Fruit fly (Drosophila melanogaster) whole organism, embryonic: ENCODE data around the gene CG12010.
A peak's percentile ranks its signal among the peaks of the same experiment; 100 is the strongest.

Experiments
- Adf1 ChIP-seq: fragments of 200-800 bp; sonication (Bioruptor generic); IDR thresholded peaks from 2 replicates; pipeline ENCODE4 v1.3.6; 2022; ENCODE audit warnings: missing biosample characterization, missing genetic modification characterization
- Atf3 ChIP-seq: fragments of 200-800 bp; sonication (Bioruptor generic); optimal IDR thresholded peaks from 3 replicates; lab custom pipeline; 2016; ENCODE audit warnings: missing biosample characterization, missing genetic modification characterization
- B-H1 ChIP-seq: fragments of 200-800 bp; sonication (Bioruptor generic); IDR thresholded peaks from 3 replicates; pipeline ENCODE4 v1.3.6; 2022; ENCODE audit warnings: missing biosample characterization, missing genetic modification characterization
- CG10209 ChIP-seq: fragments of 200-800 bp; sonication (Bioruptor generic); optimal IDR thresholded peaks from 3 replicates; lab custom pipeline; 2017; ENCODE audit warnings: missing biosample characterization, mild to moderate bottlenecking, missing genetic modification characterization, missing genetic modification reagents
- CG11456 ChIP-seq: fragments of 200-800 bp; sonication (Bioruptor generic); IDR thresholded peaks from 3 replicates; pipeline ENCODE4 v1.3.6; 2022; ENCODE audit warnings: missing biosample characterization, missing genetic modification characterization
- CG12155 ChIP-seq: fragments of 200-800 bp; sonication (Bioruptor generic); optimal IDR thresholded peaks from 3 replicates; lab custom pipeline; 2016; ENCODE audit warnings: missing biosample characterization, missing genetic modification characterization
- CG12299 ChIP-seq: fragments of 200-800 bp; sonication (Bioruptor generic); optimal IDR thresholded peaks from 2 replicates; lab custom pipeline; 2018; ENCODE audit warnings: missing biosample characterization, mild to moderate bottlenecking, missing genetic modification characterization
- CG13775 ChIP-seq: fragments of 200-800 bp; sonication (Bioruptor generic); optimal IDR thresholded peaks from 3 replicates; lab custom pipeline; 2017; ENCODE audit warnings: missing biosample characterization, mild to moderate bottlenecking, missing genetic modification characterization
- CG14710 ChIP-seq: fragments of 200-800 bp; sonication (Bioruptor generic); optimal IDR thresholded peaks from 3 replicates; lab custom pipeline; 2019; ENCODE audit warnings: missing biosample characterization, mild to moderate bottlenecking, missing genetic modification characterization, moderate library complexity
- CG15514 ChIP-seq: fragments of 200-800 bp; sonication (Bioruptor generic); optimal IDR thresholded peaks from 3 replicates; lab custom pipeline; 2017; ENCODE audit warnings: missing biosample characterization, missing genetic modification characterization, mild to moderate bottlenecking, moderate library complexity, missing genetic modification reagents
- CG15601 ChIP-seq: fragments of 200-800 bp; sonication (Bioruptor generic); optimal IDR thresholded peaks from 3 replicates; lab custom pipeline; 2019; ENCODE audit warnings: missing biosample characterization, mild to moderate bottlenecking, missing genetic modification characterization, moderate library complexity
- CG17802 ChIP-seq: fragments of 200-800 bp; sonication (Bioruptor generic); optimal IDR thresholded peaks from 2 replicates; lab custom pipeline; 2018; ENCODE audit warnings: missing biosample characterization, mild to moderate bottlenecking, missing genetic modification characterization, moderate library complexity
- CG18476 ChIP-seq: fragments of 200-800 bp; sonication (Bioruptor generic); optimal IDR thresholded peaks from 2 replicates; lab custom pipeline; 2016; ENCODE audit warnings: missing biosample characterization, mild to moderate bottlenecking, missing genetic modification characterization
- CG3163 ChIP-seq: fragments of 200-800 bp; sonication (Bioruptor generic); optimal IDR thresholded peaks from 3 replicates; lab custom pipeline; 2016; ENCODE audit warnings: missing biosample characterization, missing genetic modification characterization
- CG7556 ChIP-seq: fragments of 200-800 bp; sonication (Bioruptor generic); optimal IDR thresholded peaks from 2 replicates; lab custom pipeline; 2017; ENCODE audit warnings: missing biosample characterization, mild to moderate bottlenecking, missing genetic modification characterization
- CG8290 ChIP-seq, 3 experiments: fragments of 200-800 bp; sonication (Bioruptor generic); optimal IDR thresholded peaks; 2 replicates each; lab custom pipeline; 2016 to 2019; ENCODE audit warnings: missing biosample characterization in 3 of 3, missing genetic modification characterization in 3 of 3, mild to moderate bottlenecking in 2 of 3, moderate library complexity in 1 of 3
- CG9727 ChIP-seq: fragments of 200-800 bp; sonication (Bioruptor generic); optimal IDR thresholded peaks from 3 replicates; lab custom pipeline; 2017; ENCODE audit warnings: missing biosample characterization, mild to moderate bottlenecking, missing genetic modification characterization
- CG9876 ChIP-seq: fragments of 200-800 bp; sonication (Bioruptor generic); optimal IDR thresholded peaks from 2 replicates; lab custom pipeline; 2016; ENCODE audit warnings: missing biosample characterization, missing genetic modification characterization
- CG9932 ChIP-seq: fragments of 200-800 bp; sonication (Bioruptor generic); IDR thresholded peaks from 2 replicates; pipeline ENCODE4 v1.3.6; 2022; ENCODE audit warnings: missing biosample characterization, missing genetic modification characterization
- Deaf1 ChIP-seq: fragments of 200-800 bp; optimal IDR thresholded peaks from 3 replicates; lab custom pipeline; 2019; ENCODE audit warnings: missing biosample characterization, mild to moderate bottlenecking, missing genetic modification characterization, moderate library complexity
- H15 ChIP-seq: fragments of 200-800 bp; sonication (Bioruptor generic); IDR thresholded peaks from 3 replicates; pipeline ENCODE4 v1.3.6; 2022; ENCODE audit warnings: missing biosample characterization, missing genetic modification characterization
- H2.0 ChIP-seq: fragments of 200-800 bp; sonication (Bioruptor generic); IDR thresholded peaks from 2 replicates; pipeline ENCODE4 v1.3.6; 2022; ENCODE audit warnings: missing biosample characterization, missing genetic modification characterization
- HLH54F ChIP-seq: fragments of 200-800 bp; sonication (Bioruptor generic); optimal IDR thresholded peaks from 3 replicates; lab custom pipeline; 2016; ENCODE audit warnings: missing biosample characterization, missing genetic modification characterization
- YL-1 ChIP-seq: fragments of 200-800 bp; sonication (Bioruptor generic); optimal IDR thresholded peaks from 3 replicates; lab custom pipeline; 2017; ENCODE audit warnings: missing biosample characterization, mild to moderate bottlenecking, missing genetic modification characterization
- ato ChIP-seq: fragments of 200-800 bp; sonication (Bioruptor generic); IDR thresholded peaks from 2 replicates; pipeline ENCODE4 v1.3.6; 2022; ENCODE audit warnings: missing biosample characterization, missing genetic modification characterization; ENCODE audit not compliant: partially characterized antibody
- az2 ChIP-seq: fragments of 200-800 bp; sonication (Bioruptor generic); optimal IDR thresholded peaks from 3 replicates; lab custom pipeline; 2016; ENCODE audit warnings: missing biosample characterization, missing genetic modification characterization
- bsh ChIP-seq, 2 experiments: fragments of 200-800 bp; sonication (Bioruptor generic); optimal IDR thresholded peaks; 2 replicates each; lab custom pipeline; 2017 to 2018; ENCODE audit warnings: mild to moderate bottlenecking in 2 of 2, missing biosample characterization in 2 of 2, missing genetic modification characterization in 2 of 2, moderate library complexity in 1 of 2
- crp ChIP-seq, 2 experiments: fragments of 200-800 bp; sonication (Bioruptor generic); optimal IDR thresholded peaks; 2 replicates in 1 of 2; 3 replicates in 1 of 2; lab custom pipeline; 2017; ENCODE audit warnings: missing biosample characterization in 2 of 2, missing genetic modification characterization in 2 of 2, mild to moderate bottlenecking in 1 of 2, moderate library complexity in 1 of 2
- dimm ChIP-seq: fragments of 200-800 bp; sonication (Bioruptor generic); IDR thresholded peaks from 2 replicates; pipeline ENCODE4 v1.3.6; 2022; ENCODE audit warnings: missing biosample characterization, missing genetic modification characterization
- dm ChIP-seq: fragments of 200-800 bp; sonication (Bioruptor generic); optimal IDR thresholded peaks from 3 replicates; lab custom pipeline; 2016; ENCODE audit warnings: missing biosample characterization, missing genetic modification characterization
- dmrt11E ChIP-seq: fragments of 200-800 bp; sonication (Bioruptor generic); optimal IDR thresholded peaks from 3 replicates; lab custom pipeline; 2018; ENCODE audit warnings: missing biosample characterization, mild to moderate bottlenecking, missing genetic modification characterization, moderate library complexity
- fd3F ChIP-seq: fragments of 200-800 bp; sonication (Bioruptor generic); optimal IDR thresholded peaks from 2 replicates; lab custom pipeline; 2018; ENCODE audit warnings: missing biosample characterization, mild to moderate bottlenecking, missing genetic modification characterization, moderate library complexity
- grn ChIP-seq: fragments of 200-800 bp; sonication (Bioruptor generic); optimal IDR thresholded peaks from 3 replicates; lab custom pipeline; 2017; ENCODE audit warnings: missing biosample characterization, missing genetic modification characterization
- gro ChIP-seq: fragments of 200-800 bp; sonication (Bioruptor generic); optimal IDR thresholded peaks from 2 replicates; lab custom pipeline; 2016; ENCODE audit warnings: missing biosample characterization, missing genetic modification characterization
- ken ChIP-seq: fragments of 200-800 bp; sonication (Bioruptor generic); IDR thresholded peaks from 3 replicates; pipeline ENCODE4 v1.3.6; 2022; ENCODE audit warnings: missing biosample characterization, missing genetic modification characterization
- klu ChIP-seq: fragments of 200-800 bp; sonication (Bioruptor generic); IDR thresholded peaks from 2 replicates; pipeline ENCODE4 v1.3.6; 2022; ENCODE audit warnings: missing biosample characterization, missing genetic modification characterization
- knrl ChIP-seq: fragments of 200-800 bp; sonication (Bioruptor generic); IDR thresholded peaks from 3 replicates; pipeline ENCODE4 v1.3.6; 2022; ENCODE audit warnings: missing biosample characterization, missing genetic modification characterization; ENCODE audit not compliant: partially characterized antibody
- lab ChIP-seq: fragments of 200-800 bp; sonication (Bioruptor generic); optimal IDR thresholded peaks from 3 replicates; lab custom pipeline; 2017; ENCODE audit warnings: missing biosample characterization, missing genetic modification characterization, mild to moderate bottlenecking, moderate library complexity, missing genetic modification reagents
- lilli ChIP-seq: fragments of 200-800 bp; sonication (Bioruptor generic); optimal IDR thresholded peaks from 3 replicates; lab custom pipeline; 2016; ENCODE audit warnings: missing biosample characterization, missing genetic modification characterization
- nau ChIP-seq: fragments of 200-800 bp; sonication (Bioruptor generic); optimal IDR thresholded peaks from 3 replicates; lab custom pipeline; 2017; ENCODE audit warnings: missing biosample characterization, mild to moderate bottlenecking, missing genetic modification characterization, missing genetic modification reagents
- oc ChIP-seq: fragments of 200-800 bp; sonication (Bioruptor generic); optimal IDR thresholded peaks from 2 replicates; lab custom pipeline; 2018; ENCODE audit warnings: missing biosample characterization, mild to moderate bottlenecking, missing genetic modification characterization, moderate library complexity
- ro ChIP-seq: fragments of 200-800 bp; sonication (Bioruptor generic); IDR thresholded peaks from 2 replicates; pipeline ENCODE4 v1.3.6; 2022; ENCODE audit warnings: missing biosample characterization, missing genetic modification characterization
- row ChIP-seq: fragments of 200-800 bp; sonication (Bioruptor generic); IDR thresholded peaks from 3 replicates; pipeline ENCODE4 v1.3.6; 2022; ENCODE audit warnings: missing biosample characterization, missing genetic modification characterization
- scrt ChIP-seq: fragments of 200-800 bp; sonication (Bioruptor generic); optimal IDR thresholded peaks from 2 replicates; lab custom pipeline; 2018; ENCODE audit warnings: missing biosample characterization, mild to moderate bottlenecking, missing genetic modification characterization, moderate library complexity
- tin ChIP-seq: fragments of 200-800 bp; sonication (Bioruptor generic); optimal IDR thresholded peaks from 3 replicates; lab custom pipeline; 2016; ENCODE audit warnings: missing biosample characterization, missing genetic modification characterization
- tio ChIP-seq: fragments of 200-800 bp; sonication (Bioruptor generic); optimal IDR thresholded peaks from 2 replicates; lab custom pipeline; 2017; ENCODE audit warnings: missing biosample characterization, missing genetic modification characterization, inconsistent platforms
- trem ChIP-seq: fragments of 200-800 bp; optimal IDR thresholded peaks from 3 replicates; lab custom pipeline; 2019; ENCODE audit warnings: missing biosample characterization, mild to moderate bottlenecking, missing genetic modification characterization, moderate library complexity

The CG12010 gene

DNA sequence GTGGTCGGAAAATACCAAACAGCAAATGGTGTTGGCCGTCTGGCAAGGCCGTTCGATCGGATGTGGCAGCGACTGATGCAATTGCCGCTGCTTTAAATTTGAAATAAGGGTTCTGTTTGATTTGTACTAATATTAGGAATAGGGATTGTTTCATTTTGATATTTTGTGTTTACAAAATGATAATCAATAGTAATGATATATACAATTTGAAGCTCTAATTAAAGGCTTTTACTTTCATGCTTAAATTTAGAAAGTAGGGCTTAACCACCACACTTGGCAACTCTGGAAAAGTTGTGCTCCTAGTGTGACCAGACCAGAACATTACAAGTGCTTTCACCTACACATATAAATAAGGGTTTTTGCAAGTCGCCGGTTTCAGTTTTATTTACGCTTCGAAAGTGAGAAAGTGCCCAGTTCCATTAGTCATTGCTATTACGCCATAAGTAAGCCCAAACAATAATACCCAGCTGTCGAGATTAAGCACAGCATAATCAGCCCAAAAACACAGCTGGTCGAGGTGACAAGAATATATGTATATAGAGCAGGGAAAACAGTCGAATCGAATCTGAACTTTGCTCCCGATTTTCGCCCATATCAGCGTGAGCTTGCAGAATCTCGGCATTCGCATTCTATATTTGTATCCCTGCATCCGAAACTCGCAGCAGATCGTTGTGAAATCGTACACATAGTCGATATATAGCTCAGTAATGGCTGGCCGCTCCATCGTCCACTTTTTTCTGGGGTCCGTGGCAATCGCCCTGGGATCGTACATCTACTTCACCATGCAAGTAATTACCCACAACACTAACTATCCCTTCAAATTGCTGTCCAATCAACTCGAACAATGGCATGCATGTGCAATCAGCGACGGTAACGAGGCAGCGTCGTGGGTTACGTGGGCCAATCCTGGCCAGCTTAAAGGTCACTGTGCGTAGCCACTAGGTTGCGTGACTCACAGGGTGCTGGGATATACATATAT, 47.9 kb upstream of the CG12010 start, which contains the start of gene Gtpx (continued):
- no peak for TF ChIP-seq klu (GFP tag; lab: Robert Waterston, UW)
- TF ChIP-seq CG10209 (GFP tag; lab: Kevin White, UChicago): peak; percentile 25
- TF ChIP-seq nau (GFP tag; lab: Kevin White, UChicago): no peak
- peak; percentile 17; the same call in 1 of the 3 replicates for TF ChIP-seq knrl (GFP tag; lab: Robert Waterston, UW)
- peak; percentile 32 for TF ChIP-seq CG12155 (GFP tag; lab: Kevin White, UChicago)
- TF ChIP-seq bsh (GFP tag; optimal IDR thresholded peaks at IDR 0.05; lab: Kevin White, UChicago): peak; percentile 25 to 57
- TF ChIP-seq dimm: no peak
- no peak for TF ChIP-seq Deaf1 (tag; lab: Kevin White, UChicago)
- TF ChIP-seq CG15601: peak; percentile 48
- peak; percentile 66 for TF ChIP-seq lilli (GFP tag; lab: Kevin White, UChicago)
- TF ChIP-seq CG18476: peak; percentile 32
- TF ChIP-seq B-H1 (GFP tag; lab: Robert Waterston, UW): no peak
- TF ChIP-seq lab (GFP tag; lab: Kevin White, UChicago): no peak
- TF ChIP-seq scrt: no peak
- TF ChIP-seq CG9932 (GFP tag; lab: Robert Waterston, UW): peak; percentile 69
- TF ChIP-seq ken (GFP tag; lab: Robert Waterston, UW): 0 out of 3 replicates have a peak, but pooled peaks have one; percentile 4
- TF ChIP-seq fd3F (GFP tag; lab: Kevin White, UChicago): peak; percentile 29
- no peak for TF ChIP-seq ato
- peak; percentile 21 for TF ChIP-seq CG3163 (GFP tag; lab: Kevin White, UChicago)
- no peak for TF ChIP-seq grn
- peak; percentile 43 for TF ChIP-seq trem (tag; lab: Kevin White, UChicago)
- peak; percentile 63 for TF ChIP-seq CG15514 (GFP tag; lab: Kevin White, UChicago)
- TF ChIP-seq YL-1 (GFP tag; lab: Kevin White, UChicago): peak; percentile 75
- no peak for TF ChIP-seq ro
- peak; percentile 30 for TF ChIP-seq az2 (GFP tag; lab: Kevin White, UChicago)
- TF ChIP-seq dm (GFP tag; lab: Kevin White, UChicago): peak; percentile 28
- no peak for TF ChIP-seq CG11456 (GFP tag; lab: Robert Waterston, UW)
- no peak for TF ChIP-seq CG12299 (tag; lab: Kevin White, UChicago)
- TF ChIP-seq CG9876 (GFP tag; lab: Kevin White, UChicago): no peak
- TF ChIP-seq CG14710 (tag; lab: Kevin White, UChicago): peak; percentile 65
- peak; percentile 13 for TF ChIP-seq tin (GFP tag; lab: Kevin White, UChicago)
- TF ChIP-seq Atf3 (GFP tag; lab: Kevin White, UChicago): peak; percentile 12
- TF ChIP-seq CG13775 (GFP tag; lab: Kevin White, UChicago): peak; percentile 48
- peak in 1 of 2 experiments; percentile 22 for TF ChIP-seq crp (GFP tag; optimal IDR thresholded peaks at IDR 0.05; lab: Kevin White, UChicago)
- no peak for TF ChIP-seq oc
- no peak for TF ChIP-seq H15 (GFP tag; lab: Robert Waterston, UW)
- TF ChIP-seq CG17802 (tag; lab: Kevin White, UChicago): peak; percentile 15
- no peak for TF ChIP-seq tio
- peak; percentile 8 for TF ChIP-seq CG7556
- TF ChIP-seq CG8290 (GFP tag; optimal IDR thresholded peaks at IDR 0.05; lab: Kevin White, UChicago): no peak
- TF ChIP-seq CG8290 (tag; optimal IDR thresholded peaks at IDR 0.05; lab: Kevin White, UChicago): peak in 1 of 2 experiments; percentile 38
- TF ChIP-seq dmrt11E (tag; lab: Kevin White, UChicago): peak; percentile 8
- no peak for TF ChIP-seq gro (GFP tag; lab: Kevin White, UChicago)
- no peak for TF ChIP-seq H2.0 (GFP tag; lab: Robert Waterston, UW)
- peak; percentile 26 for TF ChIP-seq CG9727 (GFP tag; lab: Kevin White, UChicago)
- TF ChIP-seq Adf1: 0 out of 2 replicates have a peak, but pooled peaks have one; percentile 16
- TF ChIP-seq HLH54F (GFP tag; lab: Kevin White, UChicago): peak; percentile 43
- peak; percentile 81 for TF ChIP-seq row (GFP tag; lab: Robert Waterston, UW)
